Worm (Caenorhabditis elegans): ENCODE measurements around the gene nhr-183.

ce11 chrV:2264455-2264854 is at the start of gene nhr-183:
- no peak for TF ChIP-seq egl-27 (tag; optimal IDR thresholded peaks at IDR 0.05)
- TF ChIP-seq aly-2 (tag; optimal IDR thresholded peaks at IDR 0.05): no peak
- no peak for TF ChIP-seq mdl-1 (tag; optimal IDR thresholded peaks at IDR 0.05)

All from whole organism, L3 larva.